Worm (Caenorhabditis elegans) whole organism, L4/young adult: ENCODE data around the gene H23N18.6.

Source experiments
- W03F9.2 ChIP-seq: fragments of 150-350 bp; optimal IDR thresholded peaks from 2 replicates; lab custom pipeline; 2014; ENCODE audit warnings: missing biosample characterization, missing genetic modification characterization
- dao-5 ChIP-seq: sonication (generic microtip); optimal IDR thresholded peaks from 2 replicates; lab custom pipeline; 2016; ENCODE audit warnings: missing genotype, missing genetic modification characterization, moderate library complexity, missing compliant biosample characterization
- him-1 ChIP-seq: sonication (generic microtip); optimal IDR thresholded peaks from 2 replicates; lab custom pipeline; 2016; ENCODE audit warnings: missing genotype, missing genetic modification reagents, missing genetic modification characterization, missing compliant biosample characterization

DNA sequence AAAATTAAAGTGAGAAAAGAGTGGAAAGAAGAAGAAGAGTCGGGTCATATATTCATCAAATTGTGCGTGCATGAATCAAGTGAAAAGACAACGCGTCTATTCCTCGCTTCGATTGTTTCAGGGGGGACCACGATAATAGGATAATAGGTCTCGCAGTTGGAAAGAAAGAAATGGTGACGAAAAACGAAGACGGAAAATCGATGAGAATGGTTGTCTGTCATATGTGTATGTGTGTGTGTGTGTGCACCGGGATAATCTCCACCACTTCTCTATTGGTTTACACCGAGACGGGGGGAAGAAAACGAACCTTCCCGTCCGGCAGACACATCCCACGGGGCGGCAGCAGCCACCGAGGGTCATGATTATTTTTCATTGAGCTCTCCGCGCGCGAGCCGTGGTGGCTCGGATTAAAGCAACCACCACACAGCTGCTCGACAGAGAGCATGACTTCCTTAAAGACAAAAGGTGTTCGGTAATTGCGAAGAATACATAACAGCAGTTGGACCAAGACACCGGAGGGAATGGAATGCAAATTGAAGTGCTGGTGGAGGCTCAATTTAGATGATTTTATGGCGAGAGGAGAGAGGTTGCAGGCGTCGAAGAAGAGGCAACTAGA, 49.2 kb upstream of the H23N18.6 start:
- TF ChIP-seq him-1 (tag; lab: Kevin White, UChicago) (no peak), W03F9.2 (no peak), dao-5 (tag; lab: Kevin White, UChicago) (no peak)
